Worm (Caenorhabditis elegans): ENCODE results near the gene nhr-106.

The nhr-106 gene

DNA sequence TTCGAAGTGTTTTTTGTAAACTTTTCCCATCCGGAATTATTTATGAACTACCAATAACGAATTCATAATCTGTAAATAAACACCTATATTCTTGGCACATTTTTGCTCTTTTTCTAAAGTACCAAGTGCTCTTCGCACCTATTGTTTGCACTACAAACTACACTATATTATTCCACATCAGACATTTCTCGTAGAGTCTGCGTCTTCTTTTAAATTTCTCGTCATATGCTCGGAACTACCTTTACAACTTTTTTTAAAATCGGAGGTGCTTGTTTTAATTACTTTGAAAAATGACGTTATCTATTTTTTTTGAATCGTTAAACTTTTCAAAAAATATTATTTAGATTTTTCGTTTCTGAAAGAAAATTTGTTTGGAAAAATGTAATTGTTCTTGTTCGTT lies 24.6 kb upstream of the nhr-106 start, which contains the start of gene nhr-201:
TSS of gene nhr-201 (plus strand) at position 29 of the 400 bp plus-strand sequence.
- TF ChIP-seq pha-2 (tag; optimal IDR thresholded peaks at IDR 0.05) (no peak), fkh-10 (GFP tag; optimal IDR thresholded peaks at IDR 0.05) (no peak), syd-9 (tag; optimal IDR thresholded peaks at IDR 0.05) (no peak), pros-1 (tag; optimal IDR thresholded peaks at IDR 0.05) (no peak), T23F11.4 (GFP tag; optimal IDR thresholded peaks at IDR 0.05) (no peak), K09A11.1 (tag; optimal IDR thresholded peaks at IDR 0.05; ENCODE audit: insufficient read depth) (no peak), unc-55 (GFP tag; optimal IDR thresholded peaks at IDR 0.05) (no peak), eyg-1 (tag; optimal IDR thresholded peaks at IDR 0.05) (no peak), hlh-13 (GFP tag; optimal IDR thresholded peaks at IDR 0.05) (no peak), ceh-31 (tag; optimal IDR thresholded peaks at IDR 0.05) (no peak), fkh-6 (tag; optimal IDR thresholded peaks at IDR 0.05) (no peak), nfya-1 (tag; optimal IDR thresholded peaks at IDR 0.05) (no peak), sox-2 (GFP tag; IDR thresholded peaks at IDR 0.05) (no peak), pax-1 (tag; optimal IDR thresholded peaks at IDR 0.05) (no peak), nhr-232 (tag; optimal IDR thresholded peaks at IDR 0.05) (no peak), ceh-34 (tag; optimal IDR thresholded peaks at IDR 0.05) (no peak), ceh-6 (GFP tag; optimal IDR thresholded peaks at IDR 0.05) (no peak), sdc-2 (tag; optimal IDR thresholded peaks at IDR 0.05) (no peak), unc-86 (tag; optimal IDR thresholded peaks at IDR 0.05) (no peak)

- no peak for TF ChIP-seq ttx-3 (tag; optimal IDR thresholded peaks at IDR 0.05)
- no peak for TF ChIP-seq ref-2 (tag; optimal IDR thresholded peaks at IDR 0.05)
- TF ChIP-seq hlh-8 (tag; optimal IDR thresholded peaks at IDR 0.05): no peak
- no peak for TF ChIP-seq K02D7.2 (tag; optimal IDR thresholded peaks at IDR 0.05)
- TF ChIP-seq T23F11.4 (GFP tag; optimal IDR thresholded peaks at IDR 0.05): no peak
- TF ChIP-seq lin-11 (tag; optimal IDR thresholded peaks at IDR 0.05): no peak
- TF ChIP-seq lim-6 (tag; optimal IDR thresholded peaks at IDR 0.05): no peak
- no peak for TF ChIP-seq mec-3 (tag; optimal IDR thresholded peaks at IDR 0.05; ENCODE audit: borderline replicate concordance)
- no peak for TF ChIP-seq ceh-34 (tag; optimal IDR thresholded peaks at IDR 0.05)
- no peak for TF ChIP-seq tbx-7 (tag; optimal IDR thresholded peaks at IDR 0.05)
- no peak for TF ChIP-seq rnt-1 (tag; optimal IDR thresholded peaks at IDR 0.05)
- TF ChIP-seq C08G9.2 (tag; optimal IDR thresholded peaks at IDR 0.05): no peak
- no peak for TF ChIP-seq ceh-24 (tag; optimal IDR thresholded peaks at IDR 0.05)
- no peak for TF ChIP-seq ceh-18 (tag; optimal IDR thresholded peaks at IDR 0.05)
Measured at ce11 chrV:465355-465754, 24.1 kb upstream of the nhr-106 start.

- no peak for TF ChIP-seq odd-2 (tag; optimal IDR thresholded peaks at IDR 0.05)
- TF ChIP-seq ceh-24 (tag; optimal IDR thresholded peaks at IDR 0.05): no peak
- no peak for TF ChIP-seq unc-3 (GFP tag; conservative IDR thresholded peaks at IDR 0.05)
- TF ChIP-seq unc-3 (tag; optimal IDR thresholded peaks at IDR 0.05): no peak
- no peak for TF ChIP-seq che-1 (tag; optimal IDR thresholded peaks at IDR 0.05)
- no peak for TF ChIP-seq mec-3 (tag; optimal IDR thresholded peaks at IDR 0.05; ENCODE audit: borderline replicate concordance)
- TF ChIP-seq ceh-30 (tag; optimal IDR thresholded peaks at IDR 0.05): no peak
- TF ChIP-seq tbx-7 (tag; optimal IDR thresholded peaks at IDR 0.05): no peak
- TF ChIP-seq madf-2 (tag; optimal IDR thresholded peaks at IDR 0.05): no peak
- TF ChIP-seq elt-4 (tag; optimal IDR thresholded peaks at IDR 0.05): no peak
- TF ChIP-seq fkh-6 (tag; optimal IDR thresholded peaks at IDR 0.05): no peak
- TF ChIP-seq elt-2 (tag; optimal IDR thresholded peaks at IDR 0.05): no peak
- TF ChIP-seq fax-1 (tag; optimal IDR thresholded peaks at IDR 0.05): no peak
- TF ChIP-seq gmeb-2 (tag; optimal IDR thresholded peaks at IDR 0.05): no peak
- TF ChIP-seq hlh-8 (tag; optimal IDR thresholded peaks at IDR 0.05): no peak
- TF ChIP-seq eyg-1 (tag; optimal IDR thresholded peaks at IDR 0.05): no peak
- no peak for TF ChIP-seq ztf-16 (tag; optimal IDR thresholded peaks at IDR 0.05)
Measured at ce11 chrV:467507-467906, 21.9 kb upstream of the nhr-106 start.
